Fruit fly (Drosophila melanogaster): Measurements from ENCODE around the gene mtgo.

DNA sequence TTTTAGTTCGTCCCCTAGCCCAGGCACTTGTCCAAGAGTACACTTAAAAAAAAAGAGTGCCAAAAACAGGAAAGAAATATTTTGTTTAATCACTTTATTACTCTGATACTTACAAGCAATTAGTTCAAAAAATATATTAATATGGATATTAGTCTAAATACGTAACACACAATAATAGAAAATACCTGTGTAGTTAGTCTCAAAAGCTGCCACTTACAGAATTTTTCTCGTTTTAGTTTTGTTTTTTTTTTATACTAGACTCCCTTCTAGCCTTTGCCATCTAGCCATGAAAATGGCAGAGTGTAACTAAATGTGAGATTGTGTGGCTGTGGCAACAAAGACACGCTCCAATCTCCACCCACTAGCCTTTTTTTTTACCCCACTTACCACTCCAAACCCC is 143.0 kb downstream of the mtgo start:
- TF ChIP-seq h (GFP tag; optimal IDR thresholded peaks at IDR 0.05) = no peak
- no peak for TF ChIP-seq Abd-B (GFP tag; optimal IDR thresholded peaks at IDR 0.05)
- no peak for TF ChIP-seq Hnf4 (GFP tag; optimal IDR thresholded peaks at IDR 0.05)
- TF ChIP-seq GATAd (GFP tag; optimal IDR thresholded peaks at IDR 0.05) = no peak
- TF ChIP-seq Hr78 (GFP tag; optimal IDR thresholded peaks at IDR 0.05) = no peak
- TF ChIP-seq jim (GFP tag; optimal IDR thresholded peaks at IDR 0.05) = no peak
- TF ChIP-seq usp (GFP tag; optimal IDR thresholded peaks at IDR 0.05) = no peak
- no peak for TF ChIP-seq Vsx2 (GFP tag; optimal IDR thresholded peaks at IDR 0.05; ENCODE audit: partially characterized antibody)
- no peak for TF ChIP-seq Myc (optimal IDR thresholded peaks at IDR 0.05)
- TF ChIP-seq fru (GFP tag; optimal IDR thresholded peaks at IDR 0.05) = no peak
- no peak for TF ChIP-seq CG9705 (GFP tag; optimal IDR thresholded peaks at IDR 0.05)
- no peak for TF ChIP-seq OdsH (GFP tag; optimal IDR thresholded peaks at IDR 0.05)
- no peak for TF ChIP-seq dsf (GFP tag; optimal IDR thresholded peaks at IDR 0.05; ENCODE audit: borderline replicate concordance)
- no peak for TF ChIP-seq br (GFP tag; optimal IDR thresholded peaks at IDR 0.05)

Data from whole organism, wandering third instar larva.